Worm (Caenorhabditis elegans) whole organism, L2 larva: ENCODE data around the gene asg-2.

ENCODE experiments used
- lsy-2 ChIP-seq, 2 experiments: fragments of 150-350 bp in 1 of 2; sonication (generic microtip) in 1 of 2; optimal IDR thresholded peaks; 2 replicates each; lab custom pipeline; 2014 to 2017; ENCODE audit warnings: missing biosample characterization in 2 of 2, missing genetic modification characterization in 2 of 2
- nhr-10 ChIP-seq: sonication (generic microtip); optimal IDR thresholded peaks from 2 replicates; lab custom pipeline; 2017; ENCODE audit warnings: missing biosample characterization, missing genetic modification characterization
- nhr-12 ChIP-seq: fragments of 150-350 bp; optimal IDR thresholded peaks from 2 replicates; lab custom pipeline; 2014; ENCODE audit warnings: missing biosample characterization, missing genetic modification characterization
- nhr-237 ChIP-seq: fragments of 150-350 bp; optimal IDR thresholded peaks from 2 replicates; lab custom pipeline; 2014; ENCODE audit warnings: missing biosample characterization, missing genetic modification characterization
- snpc-4 ChIP-seq: fragments of 150-350 bp; optimal IDR thresholded peaks from 2 replicates; lab custom pipeline; 2014; ENCODE audit warnings: missing biosample characterization, missing genetic modification characterization

- no peak for TF ChIP-seq nhr-237 (tag; lab: Kevin White, UChicago)
- no peak for TF ChIP-seq nhr-12 (tag; lab: Kevin White, UChicago)
- TF ChIP-seq nhr-10 (tag; lab: Kevin White, UChicago) = no peak
- no peak for TF ChIP-seq lsy-2 (tag; optimal IDR thresholded peaks at IDR 0.05; lab: Kevin White, UChicago)
- no peak for TF ChIP-seq snpc-4 (tag; lab: Kevin White, UChicago)
Measured at ce11 chrX:6808239-6808638, 32.8 kb upstream of the asg-2 start.
